Worm (Caenorhabditis elegans): Measurements from ENCODE around the gene C07A12.2.

C07A12.2 gene

ce11 chrX:4532160-4532741, 12.4 kb upstream of the C07A12.2 start, which contains the start of gene nhr-35 (continued):
- TF ChIP-seq nhr-11 (tag; optimal IDR thresholded peaks at IDR 0.05), result peak; percentile 70
- no peak for TF ChIP-seq snpc-4 (tag; optimal IDR thresholded peaks at IDR 0.05)
- 0 out of 2 replicates have a peak, but pooled peaks have one; percentile 15 for TF ChIP-seq arid-1 (GFP tag; conservative IDR thresholded peaks at IDR 0.05)
- TF ChIP-seq ceh-20 (GFP tag; IDR thresholded peaks at IDR 0.05), result peak; percentile 72; the same call in 1 of the 2 replicates
- TF ChIP-seq ces-1 (GFP tag; optimal IDR thresholded peaks at IDR 0.05), result no peak
- TF ChIP-seq ztf-7 (tag; optimal IDR thresholded peaks at IDR 0.05), result no peak
- no peak for TF ChIP-seq F49E8.2 (tag; optimal IDR thresholded peaks at IDR 0.05; ENCODE audit: borderline replicate concordance)
- peak; percentile 75 for TF ChIP-seq saeg-2 (GFP tag; IDR thresholded peaks at IDR 0.05)
- TF ChIP-seq dpl-1 (GFP tag; optimal IDR thresholded peaks at IDR 0.05), result peak; percentile 9
- TF ChIP-seq zfp-2 (tag; optimal IDR thresholded peaks at IDR 0.05), result no peak
- peak; percentile 81; the same call in 1 of the 2 replicates for TF ChIP-seq lin-1 (GFP tag; IDR thresholded peaks at IDR 0.05)

ce11 chrX:4534112-4534511, 10.5 kb upstream of the C07A12.2 start:
- TF ChIP-seq saeg-2 (GFP tag; IDR thresholded peaks at IDR 0.05), result no peak
- no peak for TF ChIP-seq F10B5.3 (tag; optimal IDR thresholded peaks at IDR 0.05)
- no peak for TF ChIP-seq vab-7 (GFP tag; IDR thresholded peaks at IDR 0.05)
- TF ChIP-seq nhr-41 (GFP tag; IDR thresholded peaks at IDR 0.05), result no peak
- TF ChIP-seq D1046.2 (GFP tag; IDR thresholded peaks at IDR 0.05), result no peak
- no peak for TF ChIP-seq ZK337.2 (GFP tag; IDR thresholded peaks at IDR 0.05)
- TF ChIP-seq Y105C5A.15 (GFP tag; IDR thresholded peaks at IDR 0.05), result no peak
- TF ChIP-seq snpc-4 (tag; optimal IDR thresholded peaks at IDR 0.05), result no peak
- no peak for TF ChIP-seq zfp-3 (GFP tag; conservative IDR thresholded peaks at IDR 0.05)
- TF ChIP-seq F37D6.2 (tag; optimal IDR thresholded peaks at IDR 0.05), result no peak
- no peak for TF ChIP-seq skn-1 (tag; optimal IDR thresholded peaks at IDR 0.05)
- TF ChIP-seq pha-4 (GFP tag; IDR thresholded peaks at IDR 0.05), result no peak
- no peak for TF ChIP-seq pha-4 (tag; optimal IDR thresholded peaks at IDR 0.05)
- TF ChIP-seq mep-1 (tag; optimal IDR thresholded peaks at IDR 0.05), result no peak
- peak; percentile 21 for TF ChIP-seq hlh-11 (tag; optimal IDR thresholded peaks at IDR 0.05)
- no peak for TF ChIP-seq nhr-111 (GFP tag; optimal IDR thresholded peaks at IDR 0.05)
- no peak for TF ChIP-seq Y5F2A.4 (GFP tag; optimal IDR thresholded peaks at IDR 0.05)
- TF ChIP-seq nhr-76 (tag; optimal IDR thresholded peaks at IDR 0.05), result no peak
- peak; percentile 8 for TF ChIP-seq dve-1 (tag; optimal IDR thresholded peaks at IDR 0.05; ENCODE audit: insufficient read depth)
- no peak for TF ChIP-seq snpc-1.2 (GFP tag; IDR thresholded peaks at IDR 0.05)
- no peak for TF ChIP-seq lir-3 (tag; optimal IDR thresholded peaks at IDR 0.05)
- peak; percentile 54 for TF ChIP-seq nhr-28 (tag; optimal IDR thresholded peaks at IDR 0.05)
- 0 out of 2 replicates have a peak, but pooled peaks have one; percentile 10 for TF ChIP-seq dmd-6 (GFP tag; IDR thresholded peaks at IDR 0.05)
- no peak for TF ChIP-seq daf-16 (GFP tag; optimal IDR thresholded peaks at IDR 0.05)
- peak; percentile 65 for TF ChIP-seq daf-16 (tag; optimal IDR thresholded peaks at IDR 0.05)
- TF ChIP-seq unc-130 (GFP tag; optimal IDR thresholded peaks at IDR 0.05), result no peak
- TF ChIP-seq lin-13 (GFP tag; optimal IDR thresholded peaks at IDR 0.05), result no peak
- peak; percentile 37 for TF ChIP-seq pqm-1 (tag; optimal IDR thresholded peaks at IDR 0.05)
- no peak for TF ChIP-seq egl-27 (tag; optimal IDR thresholded peaks at IDR 0.05)
- no peak for TF ChIP-seq daf-12 (tag; optimal IDR thresholded peaks at IDR 0.05)
- TF ChIP-seq unc-39 (tag; optimal IDR thresholded peaks at IDR 0.05), result no peak
- no peak for TF ChIP-seq hmg-1.1 (GFP tag; IDR thresholded peaks at IDR 0.05)
- TF ChIP-seq rbr-2 (tag; optimal IDR thresholded peaks at IDR 0.05), result no peak
- no peak for TF ChIP-seq hif-1 (tag; optimal IDR thresholded peaks at IDR 0.05)
- no peak for TF ChIP-seq hlh-30 (tag; optimal IDR thresholded peaks at IDR 0.05; ENCODE audit: insufficient read depth)
- TF ChIP-seq ztf-7 (tag; optimal IDR thresholded peaks at IDR 0.05), result no peak
- no peak for TF ChIP-seq arid-1 (GFP tag; conservative IDR thresholded peaks at IDR 0.05)
- no peak for TF ChIP-seq nhr-11 (tag; optimal IDR thresholded peaks at IDR 0.05)
- no peak for TF ChIP-seq daf-8 (GFP tag; IDR thresholded peaks at IDR 0.05)
- TF ChIP-seq ces-1 (GFP tag; optimal IDR thresholded peaks at IDR 0.05), result no peak
- TF ChIP-seq ctbp-1 (GFP tag; IDR thresholded peaks at IDR 0.05), result no peak
